Worm (Caenorhabditis elegans): ENCODE results near the gene C05D11.1.

- TF ChIP-seq hmg-20 (GFP tag; IDR thresholded peaks at IDR 0.05) (no peak), ama-1 (optimal IDR thresholded peaks at IDR 0.05) (no peak), ama-1 (GFP tag; optimal IDR thresholded peaks at IDR 0.05) (no peak), F10E7.11 (tag; optimal IDR thresholded peaks at IDR 0.05) (no peak), unc-62 (GFP tag; optimal IDR thresholded peaks at IDR 0.05) (no peak), somi-1 (GFP tag; optimal IDR thresholded peaks at IDR 0.05) (no peak), F37B4.10 (GFP tag; IDR thresholded peaks at IDR 0.05) (no peak), egl-44 (GFP tag; IDR thresholded peaks at IDR 0.05) (no peak), F22D6.2 (tag; optimal IDR thresholded peaks at IDR 0.05) (no peak), cebp-1 (GFP tag; IDR thresholded peaks at IDR 0.05) (no peak), cebp-1 (tag; optimal IDR thresholded peaks at IDR 0.05) (no peak), xnd-1 (tag; optimal IDR thresholded peaks at IDR 0.05) (no peak), T07F8.4 (tag; optimal IDR thresholded peaks at IDR 0.05) (no peak), chd-7 (tag; optimal IDR thresholded peaks at IDR 0.05) (no peak)
Observed at ce11 chrIII:6454183-6454582, 17.8 kb downstream of the C05D11.1 start, which contains the start of gene jhdm-1.

All from whole organism, young adult.